Worm (Caenorhabditis elegans): ENCODE results near the gene nhr-44.
A peak's percentile ranks its signal among the peaks of the same experiment; 100 is the strongest.

nhr-44 gene

DNA sequence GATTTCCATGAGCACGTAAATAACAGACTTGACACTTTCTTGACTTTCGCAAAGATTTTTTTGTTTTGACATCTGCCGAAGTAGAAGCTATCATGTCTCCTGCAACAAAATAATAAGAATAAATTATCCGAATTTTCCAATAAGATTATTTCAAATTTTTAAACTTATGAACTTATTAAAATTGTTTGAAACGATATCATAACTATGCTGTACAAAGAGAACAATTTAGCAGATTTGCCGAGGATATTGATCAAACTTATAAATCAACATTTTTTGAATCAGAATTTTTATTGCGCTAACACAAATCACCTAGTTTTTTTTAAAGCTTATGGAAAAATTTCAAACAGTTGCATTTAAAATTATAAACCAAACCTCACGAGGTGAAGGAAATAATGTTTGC lies 8.4 kb upstream of the nhr-44 start, which contains the start of gene nhr-195:
nhr-195 (minus strand) TSS at position 101 of the 400 bp plus-strand sequence.
- no peak for TF ChIP-seq pqm-1 (tag; optimal IDR thresholded peaks at IDR 0.05)
- TF ChIP-seq lin-39 (tag; optimal IDR thresholded peaks at IDR 0.05): no peak
- TF ChIP-seq nfya-1 (tag; optimal IDR thresholded peaks at IDR 0.05; ENCODE audit: insufficient read depth): no peak
- TF ChIP-seq sea-2 (GFP tag; optimal IDR thresholded peaks at IDR 0.05): no peak
- TF ChIP-seq lsy-12 (tag; optimal IDR thresholded peaks at IDR 0.05): no peak

DNA sequence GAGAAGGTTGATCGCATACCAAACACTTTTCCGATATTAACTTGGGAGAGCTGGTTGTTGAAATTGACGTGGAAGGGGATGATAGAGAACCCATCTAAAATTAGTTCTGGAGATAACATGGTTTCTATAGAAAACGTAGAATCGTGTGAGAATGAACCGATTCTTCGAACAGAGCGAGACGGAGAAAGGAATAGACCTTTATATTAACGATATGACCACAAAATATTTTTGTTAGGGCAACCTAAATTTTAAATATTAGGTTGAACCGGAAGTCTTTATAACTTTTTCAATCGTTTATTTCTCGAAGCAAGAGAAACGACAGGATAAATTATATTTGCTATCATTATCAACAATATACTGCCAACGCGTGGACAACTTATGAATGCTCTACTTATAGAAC lies 2.2 kb upstream of the nhr-44 start, which contains the start of gene nhr-219:
nhr-219 (minus strand) TSS at position 101 of the 400 bp plus-strand sequence.
- no peak for TF ChIP-seq nhr-237 (tag; optimal IDR thresholded peaks at IDR 0.05)
- no peak for TF ChIP-seq pha-4 (tag; optimal IDR thresholded peaks at IDR 0.05)
- TF ChIP-seq ama-1 (optimal IDR thresholded peaks at IDR 0.05): no peak
- TF ChIP-seq mdl-1 (tag; optimal IDR thresholded peaks at IDR 0.05): no peak
- TF ChIP-seq mml-1 (tag; optimal IDR thresholded peaks at IDR 0.05): no peak
- no peak for TF ChIP-seq skn-1 (tag; optimal IDR thresholded peaks at IDR 0.05)
- TF ChIP-seq pqm-1 (tag; optimal IDR thresholded peaks at IDR 0.05): no peak
- no peak for TF ChIP-seq nhr-28 (tag; optimal IDR thresholded peaks at IDR 0.05)
- TF ChIP-seq tbx-2 (tag; optimal IDR thresholded peaks at IDR 0.05): no peak
- no peak for TF ChIP-seq nfya-1 (tag; optimal IDR thresholded peaks at IDR 0.05; ENCODE audit: insufficient read depth)
- TF ChIP-seq fkh-10 (GFP tag; optimal IDR thresholded peaks at IDR 0.05): no peak
- TF ChIP-seq elt-3 (tag; optimal IDR thresholded peaks at IDR 0.05): no peak
- TF ChIP-seq ceh-9 (tag; optimal IDR thresholded peaks at IDR 0.05): no peak

DNA sequence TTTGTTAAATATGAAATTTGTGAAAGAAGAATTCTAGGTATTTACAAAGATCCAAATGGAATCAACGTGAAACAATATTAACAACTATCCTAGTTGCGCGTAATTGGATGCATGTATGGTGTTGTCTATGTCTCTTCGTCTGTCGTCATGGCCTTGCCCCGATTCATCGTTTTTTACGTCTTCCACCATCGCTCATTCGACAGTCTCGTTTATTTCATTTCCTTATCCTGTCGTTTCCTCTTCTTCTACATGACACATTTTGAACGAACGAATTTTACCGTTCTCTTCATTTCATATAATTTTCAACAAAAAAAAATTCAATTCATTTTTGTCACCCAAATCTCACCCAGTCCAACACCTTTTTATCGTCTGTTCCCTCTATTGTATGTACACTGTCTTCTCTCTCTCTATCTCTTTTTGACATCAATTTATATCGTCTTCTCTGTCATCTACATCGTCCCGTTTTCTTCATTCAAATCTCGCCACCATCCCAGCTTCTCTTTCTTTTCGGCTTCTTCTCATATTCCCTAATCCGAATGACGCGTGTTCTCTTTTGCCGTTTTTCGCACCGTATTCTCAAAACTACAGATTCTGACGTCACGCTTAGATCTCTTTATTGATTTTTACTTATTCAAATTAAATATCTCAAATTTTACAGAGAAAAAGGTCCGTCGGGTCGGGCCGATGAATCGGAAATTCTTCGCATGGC lies 7.4 kb downstream of the nhr-44 start, which contains the start of gene ttc-17:
ttc-17 (plus strand) TSS at position 659 of the 709 bp plus-strand sequence.
- no peak for TF ChIP-seq nhr-12 (tag; optimal IDR thresholded peaks at IDR 0.05)
- TF ChIP-seq ZK546.5 (tag; optimal IDR thresholded peaks at IDR 0.05): no peak
- TF ChIP-seq nhr-25 (tag; optimal IDR thresholded peaks at IDR 0.05): peak; percentile 65
- TF ChIP-seq ceh-28 (tag; optimal IDR thresholded peaks at IDR 0.05): no peak
- TF ChIP-seq ztf-11 (tag; optimal IDR thresholded peaks at IDR 0.05): no peak
- TF ChIP-seq ceh-16 (tag; optimal IDR thresholded peaks at IDR 0.05): no peak

DNA sequence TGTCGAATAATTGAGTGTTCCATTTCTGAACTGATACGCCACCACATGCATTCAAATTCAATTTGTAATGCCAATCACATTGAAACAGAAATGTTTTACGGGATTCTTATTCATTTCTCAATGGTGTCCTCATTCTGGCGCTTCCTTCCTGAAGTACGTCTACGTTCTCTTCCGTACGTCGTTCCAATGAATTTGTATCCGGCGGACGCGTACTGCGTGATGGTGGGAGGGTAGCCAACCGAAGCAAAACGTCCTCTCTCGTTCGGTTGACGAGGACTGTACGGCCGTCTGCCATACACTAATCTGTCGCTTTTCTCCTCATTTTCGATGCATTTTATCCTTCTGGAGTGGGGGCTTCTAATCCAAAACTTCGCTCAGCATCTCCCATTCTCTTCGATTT lies 14.0 kb downstream of the nhr-44 start:
- TF ChIP-seq ceh-16 (tag; optimal IDR thresholded peaks at IDR 0.05) (no peak), nhr-43 (tag; optimal IDR thresholded peaks at IDR 0.05; ENCODE audit: poor library complexity, severe bottlenecking) (no peak), hmg-11 (tag; optimal IDR thresholded peaks at IDR 0.05) (no peak), unc-39 (tag; optimal IDR thresholded peaks at IDR 0.05) (no peak), elt-1 (tag; optimal IDR thresholded peaks at IDR 0.05) (no peak), pha-4 (tag; optimal IDR thresholded peaks at IDR 0.05) (no peak), elt-3 (tag; optimal IDR thresholded peaks at IDR 0.05) (no peak), nhr-23 (tag; optimal IDR thresholded peaks at IDR 0.05) (no peak), R02D3.7 (tag; optimal IDR thresholded peaks at IDR 0.05) (no peak), ztf-11 (tag; optimal IDR thresholded peaks at IDR 0.05) (no peak), nhr-67 (tag; optimal IDR thresholded peaks at IDR 0.05) (no peak), ceh-9 (tag; optimal IDR thresholded peaks at IDR 0.05) (no peak), fkh-10 (GFP tag; optimal IDR thresholded peaks at IDR 0.05) (no peak), fos-1 (tag; optimal IDR thresholded peaks at IDR 0.05) (no peak)

DNA sequence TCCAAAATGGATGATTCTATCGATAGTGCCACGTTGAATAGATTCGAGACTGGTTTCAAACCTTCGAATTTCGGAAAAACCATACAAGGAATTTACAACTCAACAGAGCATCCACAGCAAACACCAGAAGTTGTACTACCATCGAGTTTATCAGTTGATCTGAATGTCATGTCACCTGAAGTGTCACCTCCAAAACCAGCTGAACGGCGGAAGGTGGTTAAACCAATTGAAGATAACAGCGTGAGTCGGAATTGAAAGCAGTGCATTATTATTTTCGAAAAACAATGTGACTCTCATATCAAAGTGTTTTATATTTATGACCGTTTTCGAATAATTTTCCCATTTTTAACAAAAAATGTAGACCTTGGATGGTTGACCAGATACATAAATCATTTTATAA lies 14.9 kb downstream of the nhr-44 start:
- TF ChIP-seq elt-2 (tag; optimal IDR thresholded peaks at IDR 0.05) (peak; percentile 82), pqm-1 (tag; optimal IDR thresholded peaks at IDR 0.05) (peak; percentile 66), lin-39 (tag; optimal IDR thresholded peaks at IDR 0.05) (no peak)

DNA sequence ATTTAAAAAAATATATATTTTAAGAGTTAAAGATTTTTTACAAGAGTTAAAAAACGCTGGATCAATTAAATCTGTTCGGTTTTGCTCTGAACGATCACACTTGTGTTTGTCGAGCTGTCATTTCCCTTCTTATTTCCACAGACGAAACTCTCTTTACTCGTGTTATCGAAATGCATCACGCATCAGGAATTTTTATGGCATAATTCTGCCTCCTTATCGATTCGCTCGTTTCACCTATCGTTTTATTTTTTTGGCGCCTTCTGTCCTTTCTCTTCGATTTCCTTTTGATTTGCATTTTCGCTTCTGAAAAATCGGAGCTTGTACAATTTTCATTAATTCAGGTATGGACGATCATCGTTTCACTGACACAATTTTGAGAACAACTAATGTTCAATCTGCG lies 15.5 kb downstream of the nhr-44 start:
- TF ChIP-seq fos-1 (tag; optimal IDR thresholded peaks at IDR 0.05) (no peak), elt-2 (tag; optimal IDR thresholded peaks at IDR 0.05) (peak; percentile 44), unc-39 (tag; optimal IDR thresholded peaks at IDR 0.05) (no peak)
